Worm (Caenorhabditis elegans) whole organism, L2 larva: Measurements from ENCODE around the gene nep-10.

Experiments
- ceh-16 ChIP-seq: fragments of 150-350 bp; optimal IDR thresholded peaks from 2 replicates; lab custom pipeline; 2014; ENCODE audit warnings: missing biosample characterization, missing genetic modification characterization
- fos-1 ChIP-seq: fragments of 150-350 bp; optimal IDR thresholded peaks from 2 replicates; lab custom pipeline; 2014; ENCODE audit warnings: missing biosample characterization, missing genetic modification characterization
- mab-5 ChIP-seq: fragments of 150-350 bp; optimal IDR thresholded peaks from 2 replicates; lab custom pipeline; 2014; ENCODE audit warnings: missing biosample characterization, missing genetic modification characterization

- TF ChIP-seq fos-1 (tag; lab: Kevin White, UChicago) (no peak), ceh-16 (no peak), mab-5 (tag; lab: Kevin White, UChicago) (no peak)
Measured at ce11 chrII:3403535-3403934, 781 bp upstream of the nep-10 start, which contains the start of gene nep-8.
